Worm (Caenorhabditis elegans) whole organism, L2 larva: ENCODE data around the gene T04C4.3.

Source experiments
- C34F6.9 ChIP-seq: fragments of 150-350 bp; optimal IDR thresholded peaks from 2 replicates; lab custom pipeline; 2014; ENCODE audit warnings: missing biosample characterization, missing genetic modification characterization
- F13H6.1 ChIP-seq: sonication (generic microtip); optimal IDR thresholded peaks from 2 replicates; lab custom pipeline; 2016; ENCODE audit warnings: missing genetic modification characterization, missing compliant biosample characterization
- R02D3.7 ChIP-seq: fragments of 150-350 bp; optimal IDR thresholded peaks from 2 replicates; lab custom pipeline; 2014; ENCODE audit warnings: missing biosample characterization, missing genetic modification characterization
- Y55F3AM.14 ChIP-seq: fragments of 200-800 bp; sonication (Bioruptor generic); optimal IDR thresholded peaks from 2 replicates; lab custom pipeline; 2018; ENCODE audit warnings: mild to moderate bottlenecking, missing genetic modification characterization, missing compliant biosample characterization
- ZK546.5 ChIP-seq: sonication (generic microtip); optimal IDR thresholded peaks from 2 replicates; lab custom pipeline; 2017; ENCODE audit warnings: missing biosample characterization, missing genetic modification characterization
- alr-1 ChIP-seq: fragments of 150-350 bp; optimal IDR thresholded peaks from 2 replicates; lab custom pipeline; 2014; ENCODE audit warnings: missing biosample characterization, missing genetic modification characterization
- aly-2 ChIP-seq: fragments of 150-350 bp; optimal IDR thresholded peaks from 2 replicates; lab custom pipeline; 2014; ENCODE audit warnings: missing biosample characterization, missing genetic modification characterization
- ama-1 ChIP-seq: fragments of 150-350 bp; optimal IDR thresholded peaks from 2 replicates; lab custom pipeline; 2018; ENCODE audit warnings: inconsistent platforms
- blmp-1 ChIP-seq: sonication (generic microtip); optimal IDR thresholded peaks from 2 replicates; lab custom pipeline; 2017; ENCODE audit warnings: missing genetic modification characterization, mild to moderate bottlenecking, missing compliant biosample characterization, antibody characterized with exemption, moderate library complexity; ENCODE audit not compliant: insufficient read depth
- ceh-16 ChIP-seq: fragments of 150-350 bp; optimal IDR thresholded peaks from 2 replicates; lab custom pipeline; 2014; ENCODE audit warnings: missing biosample characterization, missing genetic modification characterization
- ceh-82 ChIP-seq: fragments of 150-350 bp; optimal IDR thresholded peaks from 2 replicates; lab custom pipeline; 2014; ENCODE audit warnings: missing biosample characterization, missing genetic modification characterization
- crh-2 ChIP-seq: sonication (generic microtip); optimal IDR thresholded peaks from 2 replicates; lab custom pipeline; 2017; ENCODE audit warnings: missing biosample characterization, missing genetic modification characterization
- dmd-4 ChIP-seq: sonication (generic microtip); optimal IDR thresholded peaks from 2 replicates; lab custom pipeline; 2017; ENCODE audit warnings: missing biosample characterization, missing genetic modification characterization
- egl-27 ChIP-seq: sonication (generic microtip); optimal IDR thresholded peaks from 3 replicates; lab custom pipeline; 2017; ENCODE audit warnings: missing biosample characterization, missing genetic modification reagents, missing genetic modification characterization
- elt-1 ChIP-seq: fragments of 150-350 bp; optimal IDR thresholded peaks from 2 replicates; lab custom pipeline; 2014; ENCODE audit warnings: missing biosample characterization, missing genetic modification characterization
- elt-3 ChIP-seq: sonication (generic microtip); optimal IDR thresholded peaks from 2 replicates; lab custom pipeline; 2017; ENCODE audit warnings: missing biosample characterization, missing genetic modification characterization
- fos-1 ChIP-seq: fragments of 150-350 bp; optimal IDR thresholded peaks from 2 replicates; lab custom pipeline; 2014; ENCODE audit warnings: missing biosample characterization, missing genetic modification characterization
- lin-11 ChIP-seq: fragments of 150-350 bp; sonication (generic microtip); optimal IDR thresholded peaks from 2 replicates; lab custom pipeline; 2014; ENCODE audit warnings: missing biosample characterization, missing genetic modification characterization, inconsistent platforms, mixed read lengths
- lin-13 ChIP-seq: fragments of 150-350 bp; optimal IDR thresholded peaks from 2 replicates; lab custom pipeline; 2014; ENCODE audit warnings: missing biosample characterization, missing genetic modification reagents, missing genetic modification characterization
- lsy-2 ChIP-seq, 2 experiments: fragments of 150-350 bp in 1 of 2; sonication (generic microtip) in 1 of 2; optimal IDR thresholded peaks; 2 replicates each; lab custom pipeline; 2014 to 2017; ENCODE audit warnings: missing biosample characterization in 2 of 2, missing genetic modification characterization in 2 of 2
- mab-5 ChIP-seq: fragments of 150-350 bp; optimal IDR thresholded peaks from 2 replicates; lab custom pipeline; 2014; ENCODE audit warnings: missing biosample characterization, missing genetic modification characterization
- mbf-1 ChIP-seq: sonication (generic microtip); optimal IDR thresholded peaks from 2 replicates; lab custom pipeline; 2017; ENCODE audit warnings: missing biosample characterization, missing genetic modification characterization
- mdl-1 ChIP-seq, 2 experiments: fragments of 150-350 bp in 1 of 2; sonication (generic microtip) in 1 of 2; optimal IDR thresholded peaks; 2 replicates each; lab custom pipeline; 2017; ENCODE audit warnings: missing biosample characterization in 2 of 2, missing genetic modification characterization in 2 of 2
- nhr-11 ChIP-seq: fragments of 150-350 bp; optimal IDR thresholded peaks from 2 replicates; lab custom pipeline; 2014; ENCODE audit warnings: missing biosample characterization, missing genetic modification characterization
- nhr-129 ChIP-seq: fragments of 150-350 bp; optimal IDR thresholded peaks from 2 replicates; lab custom pipeline; 2014; ENCODE audit warnings: missing biosample characterization, missing genetic modification characterization
- nhr-21 ChIP-seq: fragments of 150-350 bp; optimal IDR thresholded peaks from 2 replicates; lab custom pipeline; 2014; ENCODE audit warnings: missing biosample characterization, missing genetic modification characterization
- nhr-23 ChIP-seq: fragments of 150-350 bp; optimal IDR thresholded peaks from 2 replicates; lab custom pipeline; 2014; ENCODE audit warnings: missing biosample characterization, missing genetic modification reagents, missing genetic modification characterization
- nhr-237 ChIP-seq: fragments of 150-350 bp; optimal IDR thresholded peaks from 2 replicates; lab custom pipeline; 2014; ENCODE audit warnings: missing biosample characterization, missing genetic modification characterization
- nhr-25 ChIP-seq: fragments of 150-350 bp; sonication (generic microtip); optimal IDR thresholded peaks from 3 replicates; lab custom pipeline; 2014; ENCODE audit warnings: missing biosample characterization, missing genetic modification characterization
- nhr-77 ChIP-seq: fragments of 150-350 bp; optimal IDR thresholded peaks from 2 replicates; lab custom pipeline; 2014; ENCODE audit warnings: missing biosample characterization, missing genetic modification characterization
- peb-1 ChIP-seq: fragments of 150-350 bp; optimal IDR thresholded peaks from 2 replicates; lab custom pipeline; 2014; ENCODE audit warnings: missing biosample characterization, missing genetic modification characterization
- sem-4 ChIP-seq: fragments of 150-350 bp; optimal IDR thresholded peaks from 2 replicates; lab custom pipeline; 2014; ENCODE audit warnings: missing biosample characterization, missing genetic modification reagents, missing genetic modification characterization
- skn-1 ChIP-seq: sonication (generic microtip); optimal IDR thresholded peaks from 2 replicates; lab custom pipeline; 2017; ENCODE audit warnings: missing biosample characterization, missing genetic modification characterization
- sma-3 ChIP-seq: sonication (generic microtip); optimal IDR thresholded peaks from 2 replicates; lab custom pipeline; 2016; ENCODE audit warnings: missing genetic modification reagents, missing genetic modification characterization, missing compliant biosample characterization
- sma-9 ChIP-seq, 2 experiments: fragments of 150-350 bp in 1 of 2; sonication (generic microtip) in 1 of 2; optimal IDR thresholded peaks; 2 replicates each; lab custom pipeline; 2014 to 2016; ENCODE audit warnings: missing genetic modification characterization in 2 of 2, mild to moderate bottlenecking in 1 of 2, missing biosample characterization in 1 of 2, missing compliant biosample characterization in 1 of 2, missing genetic modification reagents in 1 of 2, moderate library complexity in 1 of 2
- snpc-4 ChIP-seq: fragments of 150-350 bp; optimal IDR thresholded peaks from 2 replicates; lab custom pipeline; 2014; ENCODE audit warnings: missing biosample characterization, missing genetic modification characterization
- unc-39 ChIP-seq: fragments of 150-350 bp; optimal IDR thresholded peaks from 2 replicates; lab custom pipeline; 2014; ENCODE audit warnings: missing biosample characterization, missing genetic modification characterization
- zag-1 ChIP-seq: fragments of 150-350 bp; optimal IDR thresholded peaks from 2 replicates; lab custom pipeline; 2014; ENCODE audit warnings: missing biosample characterization, missing genetic modification characterization
- ztf-1 ChIP-seq: fragments of 200-800 bp; sonication (Bioruptor generic); conservative IDR thresholded peaks from 2 replicates; pipeline ENCODE4 v1.3.6; 2022; ENCODE audit warnings: missing genetic modification characterization, missing compliant biosample characterization
- ztf-11 ChIP-seq: sonication (generic microtip); optimal IDR thresholded peaks from 2 replicates; lab custom pipeline; 2017; ENCODE audit warnings: missing biosample characterization, missing genetic modification characterization
- ztf-4 ChIP-seq: fragments of 150-350 bp; optimal IDR thresholded peaks from 2 replicates; lab custom pipeline; 2014; ENCODE audit warnings: missing biosample characterization, missing genetic modification characterization

T04C4.3 gene

DNA sequence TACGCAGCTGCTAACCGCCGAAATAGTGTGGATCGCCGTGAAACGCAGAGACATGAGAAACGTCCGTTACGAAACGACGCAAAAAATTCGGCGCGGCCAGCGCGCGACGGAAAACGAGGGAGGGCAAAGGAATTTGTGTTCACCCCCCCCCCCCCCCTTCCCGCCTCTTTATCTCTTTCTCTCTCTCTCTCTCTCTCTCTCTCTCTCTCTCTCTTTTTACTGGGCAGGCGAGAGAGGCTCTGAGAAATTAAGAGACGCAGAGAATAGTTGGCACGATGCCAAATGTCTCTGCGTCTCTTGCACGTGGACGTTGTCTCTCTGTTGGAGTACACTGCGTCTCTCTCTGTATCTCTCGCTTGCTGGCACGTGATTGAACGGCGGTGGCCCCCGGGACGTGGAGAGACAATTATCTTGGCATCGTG, 2.7 kb upstream of the T04C4.3 start (continued):
- TF ChIP-seq sma-9 (GFP tag; optimal IDR thresholded peaks at IDR 0.05; lab: Kevin White, UChicago) (peak; percentile 99), sma-9 (tag; optimal IDR thresholded peaks at IDR 0.05; lab: Kevin White, UChicago) (peak; percentile 62)

DNA sequence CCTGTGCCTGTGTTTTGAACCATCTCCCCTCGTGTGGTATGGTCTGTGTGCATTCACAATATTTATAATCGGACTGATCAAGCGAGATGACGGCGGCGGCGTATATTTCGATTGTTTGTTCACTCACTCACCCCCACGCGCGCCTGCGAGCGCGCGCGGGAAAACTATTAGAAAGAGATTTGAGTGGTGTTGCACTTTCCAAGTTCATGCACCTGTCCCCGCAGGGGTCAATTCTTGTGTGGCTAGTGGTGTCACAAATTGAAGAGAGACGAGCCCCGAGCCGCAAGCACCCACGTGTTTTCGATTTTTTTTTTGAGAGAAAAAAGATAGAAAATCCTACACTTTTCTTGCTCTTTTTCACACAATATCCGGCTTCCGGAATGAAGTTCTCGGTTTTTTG, 604 bp upstream of the T04C4.3 start:
- TF ChIP-seq lin-11: no peak
- no peak for TF ChIP-seq elt-1
- TF ChIP-seq sem-4 (tag; lab: Kevin White, UChicago): no peak
- TF ChIP-seq ztf-1 (GFP tag; lab: Robert Waterston, UW): no peak
- TF ChIP-seq Y55F3AM.14 (GFP tag; lab: Kevin White, UChicago): no peak
- no peak for TF ChIP-seq dmd-4 (tag; lab: Kevin White, UChicago)
- no peak for TF ChIP-seq crh-2 (tag; lab: Kevin White, UChicago)
- TF ChIP-seq zag-1 (tag; lab: Kevin White, UChicago): no peak
- peak; percentile 14 for TF ChIP-seq C34F6.9 (tag; lab: Kevin White, UChicago)
- TF ChIP-seq sma-9 (GFP tag; optimal IDR thresholded peaks at IDR 0.05; lab: Kevin White, UChicago): peak; percentile 37
- no peak for TF ChIP-seq sma-9 (tag; optimal IDR thresholded peaks at IDR 0.05; lab: Kevin White, UChicago)
- TF ChIP-seq elt-3 (tag; lab: Kevin White, UChicago): no peak
- no peak for TF ChIP-seq ZK546.5 (tag; lab: Kevin White, UChicago)
- no peak for TF ChIP-seq ceh-82 (tag; lab: Kevin White, UChicago)
- TF ChIP-seq egl-27 (tag; lab: Kevin White, UChicago): no peak
- TF ChIP-seq blmp-1 (tag; lab: Kevin White, UChicago): no peak
- TF ChIP-seq mab-5 (tag; lab: Kevin White, UChicago): no peak
- no peak for TF ChIP-seq ama-1 (lab: Kevin White, UChicago)
- no peak for TF ChIP-seq nhr-25
- no peak for TF ChIP-seq lsy-2 (tag; optimal IDR thresholded peaks at IDR 0.05; lab: Kevin White, UChicago)
- no peak for TF ChIP-seq fos-1 (tag; lab: Kevin White, UChicago)
- no peak for TF ChIP-seq snpc-4
- no peak for TF ChIP-seq nhr-23 (tag; lab: Kevin White, UChicago)
- no peak for TF ChIP-seq peb-1 (tag; lab: Kevin White, UChicago)
- peak; percentile 37 for TF ChIP-seq nhr-129
- no peak for TF ChIP-seq nhr-11 (tag; lab: Kevin White, UChicago)
- TF ChIP-seq nhr-21 (tag; lab: Kevin White, UChicago): no peak
- no peak for TF ChIP-seq alr-1 (tag; lab: Kevin White, UChicago)
- no peak for TF ChIP-seq ztf-11 (tag; lab: Kevin White, UChicago)
- peak; percentile 17 to 24 for TF ChIP-seq mdl-1 (tag; optimal IDR thresholded peaks at IDR 0.05; lab: Kevin White, UChicago)
- peak; percentile 75 for TF ChIP-seq F13H6.1
- no peak for TF ChIP-seq ztf-4 (tag; lab: Kevin White, UChicago)
- no peak for TF ChIP-seq nhr-237 (tag; lab: Kevin White, UChicago)
- TF ChIP-seq lin-13 (GFP tag; lab: Kevin White, UChicago): no peak
- no peak for TF ChIP-seq R02D3.7 (tag; lab: Kevin White, UChicago)
- TF ChIP-seq aly-2 (tag; lab: Kevin White, UChicago): no peak

DNA sequence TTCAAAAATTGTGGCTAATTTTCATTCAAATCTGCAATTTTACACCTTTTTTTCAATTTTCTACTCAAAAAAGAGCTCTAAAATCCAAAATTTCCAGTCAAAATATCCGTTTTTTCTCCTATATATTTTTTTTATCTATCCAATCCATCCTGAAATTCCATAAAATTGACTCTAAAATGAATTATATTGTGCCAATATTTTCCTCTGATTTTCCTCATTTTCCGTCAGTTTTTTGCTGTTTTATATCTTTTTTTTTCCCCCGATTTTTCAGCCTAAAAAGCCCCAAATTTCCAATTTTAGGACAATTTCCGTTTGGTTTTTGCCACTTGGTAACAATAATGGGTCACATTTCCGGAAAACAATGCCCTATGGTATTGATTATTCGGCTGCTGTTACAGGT, 17.9 kb downstream of the T04C4.3 start, which contains the start of gene Y71G10AR.4:
TSS of gene Y71G10AR.4 (plus strand) at position 301 of the 400 bp plus-strand sequence.
- TF ChIP-seq skn-1 (tag; lab: Kevin White, UChicago) (no peak), nhr-77 (tag; lab: Kevin White, UChicago) (no peak), fos-1 (tag; lab: Kevin White, UChicago) (no peak), peb-1 (tag; lab: Kevin White, UChicago) (no peak)

DNA sequence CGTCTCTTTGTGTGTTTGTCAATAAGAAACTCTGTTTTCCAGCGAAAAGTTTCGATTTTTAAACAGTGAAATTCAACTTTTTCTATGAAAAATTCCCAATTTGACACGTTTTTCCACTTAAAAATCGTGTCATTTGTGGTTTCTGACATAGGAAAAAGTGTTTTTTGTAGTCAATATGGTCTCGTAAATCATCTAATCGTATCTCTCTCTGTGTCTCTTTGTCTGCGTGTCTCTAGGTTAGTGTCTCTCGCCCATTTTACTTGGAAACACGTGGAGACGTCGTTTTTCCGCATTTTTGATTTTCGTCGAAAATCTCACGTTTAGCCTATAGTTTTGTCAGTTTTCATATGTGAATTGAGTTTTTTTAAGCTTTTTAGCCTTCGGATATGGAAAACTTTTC, 21.1 kb downstream of the T04C4.3 start:
- TF ChIP-seq elt-3 (tag; lab: Kevin White, UChicago) (no peak), Y55F3AM.14 (GFP tag; lab: Kevin White, UChicago) (no peak), ama-1 (lab: Kevin White, UChicago) (no peak), nhr-25 (peak; percentile 15), sma-3 (GFP tag; lab: Kevin White, UChicago) (no peak), snpc-4 (no peak), unc-39 (tag; lab: Kevin White, UChicago) (no peak), ceh-16 (tag; lab: Kevin White, UChicago) (no peak), mbf-1 (tag; lab: Kevin White, UChicago) (no peak), crh-2 (tag; lab: Kevin White, UChicago) (no peak), aly-2 (tag; lab: Kevin White, UChicago) (no peak), sma-9 (GFP tag; optimal IDR thresholded peaks at IDR 0.05; lab: Kevin White, UChicago) (peak; percentile 11), sma-9 (tag; optimal IDR thresholded peaks at IDR 0.05; lab: Kevin White, UChicago) (no peak), mab-5 (tag; lab: Kevin White, UChicago) (no peak), F13H6.1 (no peak), lin-13 (GFP tag; lab: Kevin White, UChicago) (no peak), dmd-4 (tag; lab: Kevin White, UChicago) (no peak), nhr-77 (tag; lab: Kevin White, UChicago) (no peak)
